Fruit fly (Drosophila melanogaster) whole organism, embryonic: ENCODE measurements around the gene fzy.
A peak's percentile ranks its signal among the peaks of the same experiment; 100 is the strongest.

Source experiments
- Adf1 ChIP-seq: fragments of 200-800 bp; sonication (Bioruptor generic); IDR thresholded peaks from 2 replicates; pipeline ENCODE4 v1.3.6; 2022; ENCODE audit warnings: missing biosample characterization, missing genetic modification characterization
- CG12659 ChIP-seq: fragments of 200-800 bp; sonication (Bioruptor generic); optimal IDR thresholded peaks from 3 replicates; lab custom pipeline; 2017; ENCODE audit warnings: mild to moderate bottlenecking, missing biosample characterization, missing genetic modification reagents, missing genetic modification characterization
- CG13287 ChIP-seq: fragments of 200-800 bp; sonication (Bioruptor generic); IDR thresholded peaks from 2 replicates; pipeline ENCODE4 v1.3.6; 2022; ENCODE audit warnings: missing biosample characterization, missing genetic modification characterization; ENCODE audit not compliant: partially characterized antibody
- CG14667 ChIP-seq: fragments of 200-800 bp; sonication (Bioruptor generic); IDR thresholded peaks from 2 replicates; pipeline ENCODE4 v1.3.6; 2022; ENCODE audit warnings: missing biosample characterization, missing genetic modification characterization
- CG1529 ChIP-seq: fragments of 200-800 bp; sonication (Bioruptor generic); optimal IDR thresholded peaks from 3 replicates; lab custom pipeline; 2018; ENCODE audit warnings: missing biosample characterization, missing genetic modification characterization
- CG15514 ChIP-seq: fragments of 200-800 bp; sonication (Bioruptor generic); optimal IDR thresholded peaks from 3 replicates; lab custom pipeline; 2017; ENCODE audit warnings: missing biosample characterization, missing genetic modification characterization, mild to moderate bottlenecking, moderate library complexity, missing genetic modification reagents
- CG2712 ChIP-seq: fragments of 200-800 bp; optimal IDR thresholded peaks from 3 replicates; lab custom pipeline; 2019; ENCODE audit warnings: missing biosample characterization, mild to moderate bottlenecking, missing genetic modification characterization, moderate library complexity
- CG32772 ChIP-seq: fragments of 200-800 bp; sonication (Bioruptor generic); IDR thresholded peaks from 2 replicates; pipeline ENCODE4 v1.3.6; 2022; ENCODE audit warnings: missing biosample characterization, missing genetic modification characterization
- CG33213 ChIP-seq: fragments of 200-800 bp; sonication (Bioruptor generic); optimal IDR thresholded peaks from 3 replicates; lab custom pipeline; 2016; ENCODE audit warnings: missing biosample characterization, missing genetic modification characterization
- CG3847 ChIP-seq: fragments of 200-800 bp; sonication (Bioruptor generic); IDR thresholded peaks from 2 replicates; pipeline ENCODE4 v1.3.6; 2022; ENCODE audit warnings: missing biosample characterization, missing genetic modification characterization
- CG3995 ChIP-seq: fragments of 200-800 bp; sonication (Bioruptor generic); optimal IDR thresholded peaks from 3 replicates; lab custom pipeline; 2016; ENCODE audit warnings: missing biosample characterization, missing genetic modification characterization
- CG43689 ChIP-seq: fragments of 200-800 bp; sonication (Bioruptor generic); IDR thresholded peaks from 2 replicates; pipeline ENCODE4 v1.3.6; 2022; ENCODE audit warnings: missing biosample characterization, missing genetic modification characterization
- CG4617 ChIP-seq: fragments of 200-800 bp; sonication (Bioruptor generic); optimal IDR thresholded peaks from 3 replicates; lab custom pipeline; 2016; ENCODE audit warnings: missing biosample characterization, missing genetic modification characterization, borderline replicate concordance
- CG5245 ChIP-seq: fragments of 200-800 bp; sonication (Bioruptor generic); optimal IDR thresholded peaks from 3 replicates; lab custom pipeline; 2016; ENCODE audit warnings: missing biosample characterization, missing genetic modification characterization
- CG6689 ChIP-seq: fragments of 200-800 bp; sonication (Bioruptor generic); IDR thresholded peaks from 2 replicates; pipeline ENCODE4 v1.3.6; 2022; ENCODE audit warnings: missing biosample characterization, missing genetic modification characterization
- CG6854 ChIP-seq: fragments of 200-800 bp; sonication (Bioruptor generic); optimal IDR thresholded peaks from 3 replicates; lab custom pipeline; 2017; ENCODE audit warnings: missing biosample characterization, mild to moderate bottlenecking, missing genetic modification characterization
- CG7271 ChIP-seq: fragments of 200-800 bp; sonication (Bioruptor generic); optimal IDR thresholded peaks from 2 replicates; lab custom pipeline; 2018; ENCODE audit warnings: missing biosample characterization, mild to moderate bottlenecking, missing genetic modification characterization, moderate library complexity
- CG7963 ChIP-seq: fragments of 200-800 bp; sonication (Bioruptor generic); IDR thresholded peaks from 3 replicates; pipeline ENCODE4 v1.3.6; 2022; ENCODE audit warnings: missing biosample characterization, missing genetic modification characterization; ENCODE audit not compliant: partially characterized antibody
- CG8290 ChIP-seq, 3 experiments: fragments of 200-800 bp; sonication (Bioruptor generic); optimal IDR thresholded peaks; 2 replicates each; lab custom pipeline; 2016 to 2019; ENCODE audit warnings: missing biosample characterization in 3 of 3, missing genetic modification characterization in 3 of 3, mild to moderate bottlenecking in 2 of 3, moderate library complexity in 1 of 3
- CG9437 ChIP-seq: fragments of 200-800 bp; sonication (Bioruptor generic); optimal IDR thresholded peaks from 2 replicates; lab custom pipeline; 2018; ENCODE audit warnings: missing biosample characterization, mild to moderate bottlenecking, missing genetic modification characterization
- Chrac-16 ChIP-seq: fragments of 200-800 bp; sonication (Bioruptor generic); optimal IDR thresholded peaks from 3 replicates; lab custom pipeline; 2016; ENCODE audit warnings: missing biosample characterization, missing genetic modification characterization
- D19A ChIP-seq: fragments of 200-800 bp; optimal IDR thresholded peaks from 3 replicates; lab custom pipeline; 2019; ENCODE audit warnings: missing biosample characterization, mild to moderate bottlenecking, missing genetic modification characterization, moderate library complexity
- D19B ChIP-seq: fragments of 200-800 bp; sonication (Bioruptor generic); optimal IDR thresholded peaks from 2 replicates; lab custom pipeline; 2017; ENCODE audit warnings: missing biosample characterization, mild to moderate bottlenecking, missing genetic modification characterization
- Dad ChIP-seq: fragments of 200-800 bp; sonication (Bioruptor generic); optimal IDR thresholded peaks from 3 replicates; lab custom pipeline; 2016; ENCODE audit warnings: missing biosample characterization, missing genetic modification characterization
- E2f2 ChIP-seq: fragments of 200-800 bp; sonication (Bioruptor generic); IDR thresholded peaks from 2 replicates; pipeline ENCODE4 v1.3.6; 2022; ENCODE audit warnings: missing biosample characterization, missing genetic modification characterization
- Ets65A ChIP-seq: fragments of 200-800 bp; sonication (Bioruptor generic); peaks from one replicate; lab custom pipeline; 2016; ENCODE audit warnings: missing biosample characterization, missing genetic modification characterization
- HHEX ChIP-seq: fragments of 200-800 bp; sonication (Bioruptor generic); optimal IDR thresholded peaks from 3 replicates; lab custom pipeline; 2017; ENCODE audit warnings: missing biosample characterization, mild to moderate bottlenecking, missing genetic modification characterization, missing genetic modification reagents
- HLH4C ChIP-seq: fragments of 200-800 bp; sonication (Bioruptor generic); IDR thresholded peaks from 3 replicates; pipeline ENCODE4 v1.3.6; 2022; ENCODE audit warnings: missing biosample characterization, missing genetic modification characterization; ENCODE audit not compliant: partially characterized antibody
- Hmr ChIP-seq: fragments of 200-800 bp; sonication (Bioruptor generic); optimal IDR thresholded peaks from 3 replicates; lab custom pipeline; 2017; ENCODE audit warnings: mild to moderate bottlenecking, missing biosample characterization, missing genetic modification reagents, missing genetic modification characterization
- Mad ChIP-seq: fragments of 200-800 bp; sonication (Bioruptor generic); optimal IDR thresholded peaks from 2 replicates; lab custom pipeline; 2016; ENCODE audit warnings: missing biosample characterization, missing genetic modification characterization
- Max ChIP-seq: fragments of 200-800 bp; sonication (Bioruptor generic); optimal IDR thresholded peaks from 2 replicates; lab custom pipeline; 2016; ENCODE audit warnings: missing biosample characterization, mild to moderate bottlenecking, missing genetic modification characterization
- Mes4 ChIP-seq: fragments of 200-800 bp; sonication (Bioruptor generic); optimal IDR thresholded peaks from 2 replicates; lab custom pipeline; 2016; ENCODE audit warnings: missing biosample characterization, missing genetic modification characterization
- Mrtf ChIP-seq: fragments of 200-800 bp; sonication (Bioruptor generic); IDR thresholded peaks from 3 replicates; pipeline ENCODE4 v1.3.6; 2022; ENCODE audit warnings: missing biosample characterization, missing genetic modification characterization
- Sox102F ChIP-seq: fragments of 200-800 bp; sonication (Bioruptor generic); optimal IDR thresholded peaks from 2 replicates; lab custom pipeline; 2018; ENCODE audit warnings: missing biosample characterization, mild to moderate bottlenecking, missing genetic modification characterization, moderate library complexity
- Stat92E ChIP-seq, 3 experiments: fragments of >200 bp in 2 of 3; fragments of 200-800 bp in 1 of 3; sonication (Bioruptor generic) in 1 of 3; optimal IDR thresholded peaks; 2 replicates each; lab custom pipeline; 2017 to 2019; ENCODE audit warnings: missing biosample characterization in 3 of 3, missing genetic modification characterization in 3 of 3, mild to moderate bottlenecking in 1 of 3, moderate library complexity in 1 of 3
- ab ChIP-seq: fragments of 200-800 bp; sonication (Bioruptor generic); optimal IDR thresholded peaks from 2 replicates; lab custom pipeline; 2016; ENCODE audit warnings: missing biosample characterization, missing genetic modification characterization
- bab2 ChIP-seq: fragments of 200-800 bp; sonication (Bioruptor generic); optimal IDR thresholded peaks from 2 replicates; lab custom pipeline; 2016; ENCODE audit warnings: missing biosample characterization, missing genetic modification characterization
- btn ChIP-seq: fragments of 200-800 bp; sonication (Bioruptor generic); optimal IDR thresholded peaks from 2 replicates; lab custom pipeline; 2016; ENCODE audit warnings: missing biosample characterization, missing genetic modification characterization
- danr ChIP-seq: fragments of 200-800 bp; sonication (Bioruptor generic); IDR thresholded peaks from 2 replicates; pipeline ENCODE4 v1.3.6; 2022; ENCODE audit warnings: missing biosample characterization, missing genetic modification characterization
- h ChIP-seq: fragments of >200 bp; optimal IDR thresholded peaks from 2 replicates; lab custom pipeline; 2017
- hb ChIP-seq: fragments of 200-800 bp; sonication (Bioruptor generic); IDR thresholded peaks from 3 replicates; pipeline ENCODE4 v1.3.6; 2022; ENCODE audit warnings: missing biosample characterization, missing genetic modification characterization; ENCODE audit not compliant: partially characterized antibody
- lbe ChIP-seq: fragments of 200-800 bp; sonication (Bioruptor generic); optimal IDR thresholded peaks from 2 replicates; lab custom pipeline; 2016; ENCODE audit warnings: missing biosample characterization, mild to moderate bottlenecking, missing genetic modification characterization
- mirr ChIP-seq: fragments of 200-800 bp; sonication (Bioruptor generic); optimal IDR thresholded peaks from 3 replicates; lab custom pipeline; 2018; ENCODE audit warnings: missing biosample characterization, mild to moderate bottlenecking, missing genetic modification characterization
- nom ChIP-seq: fragments of 200-800 bp; sonication (Bioruptor generic); optimal IDR thresholded peaks from 2 replicates; lab custom pipeline; 2017; ENCODE audit warnings: missing biosample characterization, missing genetic modification characterization, mild to moderate bottlenecking, moderate library complexity, missing genetic modification reagents
- row ChIP-seq: fragments of 200-800 bp; sonication (Bioruptor generic); IDR thresholded peaks from 3 replicates; pipeline ENCODE4 v1.3.6; 2022; ENCODE audit warnings: missing biosample characterization, missing genetic modification characterization
- run ChIP-seq: fragments of 200-800 bp; sonication (Bioruptor generic); optimal IDR thresholded peaks from 3 replicates; lab custom pipeline; 2018; ENCODE audit warnings: missing biosample characterization, mild to moderate bottlenecking, missing genetic modification characterization
- sna ChIP-seq: fragments of 200-800 bp; sonication (Bioruptor generic); IDR thresholded peaks from 2 replicates; pipeline ENCODE4 v1.3.6; 2022; ENCODE audit warnings: missing biosample characterization, missing genetic modification characterization; ENCODE audit not compliant: partially characterized antibody
- trem ChIP-seq: fragments of 200-800 bp; optimal IDR thresholded peaks from 3 replicates; lab custom pipeline; 2019; ENCODE audit warnings: missing biosample characterization, mild to moderate bottlenecking, missing genetic modification characterization, moderate library complexity
- yki ChIP-seq: fragments of >200 bp; optimal IDR thresholded peaks from 3 replicates; lab custom pipeline; 2018
- zfh1 ChIP-seq: fragments of 200-800 bp; sonication (Bioruptor generic); IDR thresholded peaks from 3 replicates; pipeline ENCODE4 v1.3.6; 2022; ENCODE audit warnings: missing biosample characterization, missing genetic modification characterization

Gene fzy

DNA sequence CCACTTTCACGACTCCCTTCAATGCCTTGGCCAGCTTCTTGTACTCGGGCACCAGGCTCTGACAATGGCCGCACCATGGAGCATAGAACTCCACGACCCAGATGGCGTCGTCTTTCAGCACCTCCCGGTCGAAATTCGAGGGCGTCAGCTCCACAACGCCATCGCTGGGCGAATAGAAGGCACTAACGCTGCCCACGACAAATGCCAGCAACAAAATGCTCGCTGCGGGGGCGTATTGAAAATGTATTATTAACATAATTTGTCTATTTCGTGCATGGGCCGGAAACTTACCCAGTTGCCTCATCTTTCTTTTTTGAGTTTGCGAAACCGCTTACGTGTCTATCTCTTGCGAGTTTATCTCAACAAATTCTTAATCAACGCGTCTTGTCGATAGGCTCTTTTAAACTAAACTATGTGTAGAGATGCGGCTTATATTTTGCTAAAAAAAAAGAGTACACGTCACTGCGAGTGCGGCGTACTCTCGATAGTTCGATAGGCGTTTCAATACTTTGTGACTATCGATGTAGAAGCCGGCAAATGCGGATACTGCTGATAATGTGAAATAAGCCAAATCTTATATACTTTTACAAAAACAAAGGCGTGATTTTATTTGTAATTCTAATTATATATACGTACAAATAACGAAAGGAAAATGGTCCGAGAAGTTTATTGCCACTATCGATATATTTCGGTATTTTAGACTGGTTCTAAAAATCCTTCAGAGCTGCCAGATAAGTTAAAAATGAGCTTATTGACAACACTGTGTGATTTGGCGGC lies 45.7 kb downstream of the fzy start, which contains the start of gene CaBP1 (continued):
- TF ChIP-seq CG2712 (peak; percentile 5), CG15514 (peak; percentile 37), D19B (GFP tag; lab: Kevin White, UChicago) (no peak), nom (no peak), h (lab: Kevin White, UChicago) (no peak), hb (GFP tag; lab: Robert Waterston, UW) (peak; percentile 91), CG8290 (GFP tag; optimal IDR thresholded peaks at IDR 0.05; lab: Kevin White, UChicago) (no peak), CG8290 (tag; optimal IDR thresholded peaks at IDR 0.05; lab: Kevin White, UChicago) (no peak), Dad (GFP tag; lab: Kevin White, UChicago) (no peak), sna (GFP tag; lab: Robert Waterston, UW) (peak; percentile 96), CG3847 (GFP tag; lab: Robert Waterston, UW) (peak; percentile 39), CG7963 (GFP tag; lab: Robert Waterston, UW) (peak; percentile 84), Max (GFP tag; lab: Kevin White, UChicago) (no peak), CG14667 (GFP tag; lab: Robert Waterston, UW) (no peak), yki (lab: Kevin White, UChicago) (no peak), CG33213 (GFP tag; lab: Kevin White, UChicago) (no peak), trem (tag; lab: Kevin White, UChicago) (peak; percentile 64), CG13287 (GFP tag; lab: Robert Waterston, UW) (peak; percentile 99), CG4617 (GFP tag; lab: Kevin White, UChicago) (peak; percentile 5), run (no peak), CG32772 (GFP tag; lab: Robert Waterston, UW) (no peak), CG3995 (GFP tag; lab: Kevin White, UChicago) (peak; percentile 79), HLH4C (peak; percentile 93), Mes4 (GFP tag; lab: Kevin White, UChicago) (no peak), CG12659 (GFP tag; lab: Kevin White, UChicago) (peak; percentile 50), CG5245 (GFP tag; lab: Kevin White, UChicago) (no peak), Mad (GFP tag; lab: Kevin White, UChicago) (no peak), bab2 (GFP tag; lab: Kevin White, UChicago) (no peak), E2f2 (GFP tag; lab: Robert Waterston, UW) (peak; percentile 93), row (0 out of 3 replicates have a peak, but pooled peaks have one; percentile 26), btn (no peak), Ets65A (no peak), CG9437 (GFP tag; lab: Kevin White, UChicago) (no peak), CG43689 (no peak), danr (no peak), mirr (GFP tag; lab: Kevin White, UChicago) (no peak), lbe (GFP tag; lab: Kevin White, UChicago) (peak; percentile 21), HHEX (GFP tag; lab: Kevin White, UChicago) (no peak), CG6854 (GFP tag; lab: Kevin White, UChicago) (no peak), CG6689 (GFP tag; lab: Robert Waterston, UW) (no peak), Mrtf (no peak), D19A (tag; lab: Kevin White, UChicago) (no peak), Stat92E (GFP tag; optimal IDR thresholded peaks at IDR 0.05; lab: Kevin White, UChicago) (peak in 1 of 3 experiments; percentile 58), zfh1 (GFP tag; lab: Robert Waterston, UW) (no peak), Adf1 (no peak), CG7271 (tag; lab: Kevin White, UChicago) (no peak), Chrac-16 (GFP tag; lab: Kevin White, UChicago) (no peak), Hmr (GFP tag; lab: Kevin White, UChicago) (peak; percentile 16), Sox102F (GFP tag; lab: Kevin White, UChicago) (no peak), CG1529 (no peak), ab (GFP tag; lab: Kevin White, UChicago) (no peak)
